Fruit fly (Drosophila melanogaster) whole organism, wandering third instar larva: ENCODE results near the gene lectin-37Db.

Experiments used
- CG32264 ChIP-seq: fragments of 200-800 bp; sonication (Bioruptor generic); optimal IDR thresholded peaks from 2 replicates; lab custom pipeline; 2016; ENCODE audit warnings: missing biosample characterization, missing genetic modification characterization
- CG9705 ChIP-seq: fragments of 200-800 bp; sonication (Bioruptor generic); optimal IDR thresholded peaks from 2 replicates; lab custom pipeline; 2018; ENCODE audit warnings: missing biosample characterization, mild to moderate bottlenecking, missing genetic modification characterization
- Dif ChIP-seq: fragments of 200-275, 200-300 bp; sonication (Bioruptor generic); optimal IDR thresholded peaks from 2 replicates; lab custom pipeline; 2018; ENCODE audit warnings: missing biosample characterization, missing genetic modification characterization; ENCODE audit not compliant: partially characterized antibody
- HLH106 ChIP-seq: fragments of 200-800 bp; optimal IDR thresholded peaks from 3 replicates; lab custom pipeline; 2019; ENCODE audit warnings: missing biosample characterization, mild to moderate bottlenecking, missing genetic modification characterization, moderate library complexity
- Hnf4 ChIP-seq: fragments of 200-800 bp; sonication (Bioruptor generic); optimal IDR thresholded peaks from 2 replicates; lab custom pipeline; 2016; ENCODE audit warnings: missing biosample characterization, mild to moderate bottlenecking, missing genetic modification characterization
- Hr78 ChIP-seq: fragments of >200 bp; optimal IDR thresholded peaks from 2 replicates; lab custom pipeline; 2017; ENCODE audit warnings: missing biosample characterization, missing genetic modification characterization
- Hr83 ChIP-seq: fragments of 200-300 bp; sonication (Bioruptor generic); optimal IDR thresholded peaks from 2 replicates; lab custom pipeline; 2016; ENCODE audit warnings: missing biosample characterization, mild to moderate bottlenecking, missing genetic modification characterization, moderate library complexity; ENCODE audit not compliant: poor library complexity, severe bottlenecking
- Jra ChIP-seq: sonication (Bioruptor generic); optimal IDR thresholded peaks from 2 replicates; lab custom pipeline; 2016; ENCODE audit warnings: missing biosample characterization, missing genetic modification characterization
- Mio ChIP-seq: sonication (Bioruptor generic); optimal IDR thresholded peaks from 2 replicates; lab custom pipeline; 2016; ENCODE audit warnings: missing biosample characterization, missing genetic modification characterization
- Myc ChIP-seq: fragments of >200 bp; optimal IDR thresholded peaks from 2 replicates; lab custom pipeline; 2017
- N ChIP-seq: fragments of >200 bp; optimal IDR thresholded peaks from 2 replicates; lab custom pipeline; 2018; ENCODE audit warnings: missing biosample characterization, missing external identifiers, missing genetic modification characterization
- Vsx2 ChIP-seq: fragments of 200-300, 225-300 bp; sonication (Bioruptor generic); optimal IDR thresholded peaks from 2 replicates; lab custom pipeline; 2018; ENCODE audit warnings: missing biosample characterization, missing genetic modification characterization; ENCODE audit not compliant: partially characterized antibody
- br ChIP-seq: fragments of 200-800 bp; sonication (Bioruptor generic); optimal IDR thresholded peaks from 2 replicates; lab custom pipeline; 2016; ENCODE audit warnings: missing biosample characterization, missing genetic modification characterization
- dl ChIP-seq, 2 experiments: fragments of 175-275, 200-275 bp in 1 of 2; fragments of 200-275 bp in 1 of 2; sonication (Bioruptor generic); optimal IDR thresholded peaks; lab custom pipeline; 2018; ENCODE audit warnings: mild to moderate bottlenecking in 2 of 2, missing biosample characterization in 2 of 2, missing genetic modification characterization in 2 of 2, moderate library complexity in 2 of 2; ENCODE audit not compliant: partially characterized antibody in 2 of 2, insufficient read depth in 1 of 2
- dsf ChIP-seq: sonication (Bioruptor generic); optimal IDR thresholded peaks from 2 replicates; lab custom pipeline; 2016; ENCODE audit warnings: missing biosample characterization, missing genetic modification characterization, borderline replicate concordance
- ey ChIP-seq: fragments of 200-800 bp; sonication (Bioruptor generic); optimal IDR thresholded peaks from 2 replicates; lab custom pipeline; 2016; ENCODE audit warnings: missing biosample characterization, missing genetic modification characterization
- foxo ChIP-seq, 2 experiments: fragments of 200-800 bp; sonication (Bioruptor generic); optimal IDR thresholded peaks; 2 replicates in 1 of 2; 3 replicates in 1 of 2; lab custom pipeline; 2016 to 2017; ENCODE audit warnings: missing biosample characterization in 2 of 2, missing genetic modification characterization in 2 of 2
- fru ChIP-seq: fragments of 200-800 bp; sonication (Bioruptor generic); optimal IDR thresholded peaks from 3 replicates; lab custom pipeline; 2016; ENCODE audit warnings: missing biosample characterization, mild to moderate bottlenecking, missing genetic modification characterization
- h ChIP-seq: fragments of 200-800 bp; sonication (Bioruptor generic); optimal IDR thresholded peaks from 3 replicates; lab custom pipeline; 2016; ENCODE audit warnings: missing biosample characterization, mild to moderate bottlenecking, missing genetic modification characterization
- lola ChIP-seq: fragments of >200 bp; optimal IDR thresholded peaks from 2 replicates; lab custom pipeline; 2017; ENCODE audit warnings: missing biosample characterization, missing genetic modification characterization
- pan ChIP-seq: fragments of >200 bp; optimal IDR thresholded peaks from 2 replicates; lab custom pipeline; 2017
- psq ChIP-seq: fragments of 200-800 bp; sonication (Bioruptor generic); optimal IDR thresholded peaks from 3 replicates; lab custom pipeline; 2017; ENCODE audit warnings: missing biosample characterization, mild to moderate bottlenecking, missing genetic modification characterization, moderate library complexity
- rgr ChIP-seq: fragments of 200-800 bp; sonication (Bioruptor generic); optimal IDR thresholded peaks from 3 replicates; lab custom pipeline; 2016; ENCODE audit warnings: missing biosample characterization, mild to moderate bottlenecking, missing genetic modification characterization
- sage ChIP-seq: fragments of 200-800 bp; sonication (Bioruptor generic); optimal IDR thresholded peaks from 2 replicates; lab custom pipeline; 2016; ENCODE audit warnings: missing biosample characterization, mild to moderate bottlenecking, missing genetic modification characterization
- sv ChIP-seq: fragments of 200-800 bp; sonication (Bioruptor generic); optimal IDR thresholded peaks from 3 replicates; lab custom pipeline; 2016; ENCODE audit warnings: missing biosample characterization, missing genetic modification characterization
- tai ChIP-seq: sonication (Bioruptor generic); optimal IDR thresholded peaks from 2 replicates; lab custom pipeline; 2016; ENCODE audit warnings: missing biosample characterization, missing genetic modification characterization
- usp ChIP-seq: fragments of >200 bp; optimal IDR thresholded peaks from 2 replicates; lab custom pipeline; 2017; ENCODE audit warnings: missing biosample characterization, missing genetic modification characterization
- woc ChIP-seq: sonication (Bioruptor generic); optimal IDR thresholded peaks from 2 replicates; lab custom pipeline; 2016; ENCODE audit warnings: missing biosample characterization, mild to moderate bottlenecking, missing genetic modification characterization

The lectin-37Db gene

DNA sequence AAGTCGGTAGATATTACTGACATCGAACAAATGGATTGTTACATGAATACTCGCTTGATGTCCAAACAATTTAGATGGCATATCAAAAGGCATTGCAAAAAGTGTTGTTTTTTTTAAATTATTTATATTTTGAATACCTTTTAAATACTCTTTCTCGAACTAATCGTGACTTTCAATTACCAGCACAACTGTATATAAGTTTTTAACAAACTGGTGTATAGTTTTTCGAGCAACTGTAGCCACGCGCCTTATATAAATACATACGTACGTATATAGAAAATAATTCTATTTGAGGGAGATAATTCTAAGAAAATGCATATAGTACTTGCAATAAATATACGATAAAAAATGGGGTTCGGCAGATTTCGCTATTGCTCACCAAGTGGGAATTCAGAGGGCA lies 21.4 kb downstream of the lectin-37Db start:
- TF ChIP-seq lola (GFP tag; lab: Kevin White, UChicago) (no peak), dsf (GFP tag; lab: Kevin White, UChicago) (no peak), rgr (GFP tag; lab: Kevin White, UChicago) (no peak), CG32264 (GFP tag; lab: Kevin White, UChicago) (no peak), usp (GFP tag; lab: Kevin White, UChicago) (no peak), Myc (lab: Kevin White, UChicago) (no peak)

DNA sequence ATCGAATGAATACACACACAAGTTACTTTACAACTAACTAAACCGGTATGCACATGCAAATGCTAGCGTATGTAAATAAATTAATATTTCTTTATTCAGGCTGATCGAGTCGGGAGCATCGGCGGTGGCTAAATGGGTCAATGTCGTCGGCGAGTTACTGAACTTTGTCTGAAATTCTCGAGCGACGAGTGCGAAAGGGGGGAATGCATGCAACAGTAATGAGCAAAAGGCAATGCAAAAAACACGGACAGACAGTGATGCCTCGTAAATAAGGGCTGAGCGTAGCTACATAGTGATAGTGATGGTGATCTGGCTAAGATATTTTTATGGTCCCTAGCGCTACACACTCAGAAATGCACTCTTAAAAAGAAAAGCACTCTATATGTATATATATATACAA lies 21.9 kb downstream of the lectin-37Db start:
- peak; percentile 31 for TF ChIP-seq HLH106
- no peak for TF ChIP-seq sage (GFP tag; lab: Kevin White, UChicago)
- TF ChIP-seq rgr (GFP tag; lab: Kevin White, UChicago): no peak
- TF ChIP-seq h (GFP tag; lab: Kevin White, UChicago): peak; percentile 0
- TF ChIP-seq psq (GFP tag; lab: Kevin White, UChicago): peak; percentile 73
- TF ChIP-seq Hr83 (GFP tag; lab: Kevin White, UChicago): no peak
- no peak for TF ChIP-seq Jra (GFP tag; lab: Kevin White, UChicago)
- TF ChIP-seq foxo (GFP tag; optimal IDR thresholded peaks at IDR 0.05; lab: Kevin White, UChicago): no peak
- peak; percentile 31 for TF ChIP-seq woc (GFP tag; lab: Kevin White, UChicago)
- peak; percentile 80 for TF ChIP-seq fru (GFP tag; lab: Kevin White, UChicago)
- TF ChIP-seq Hnf4: peak; percentile 13

DNA sequence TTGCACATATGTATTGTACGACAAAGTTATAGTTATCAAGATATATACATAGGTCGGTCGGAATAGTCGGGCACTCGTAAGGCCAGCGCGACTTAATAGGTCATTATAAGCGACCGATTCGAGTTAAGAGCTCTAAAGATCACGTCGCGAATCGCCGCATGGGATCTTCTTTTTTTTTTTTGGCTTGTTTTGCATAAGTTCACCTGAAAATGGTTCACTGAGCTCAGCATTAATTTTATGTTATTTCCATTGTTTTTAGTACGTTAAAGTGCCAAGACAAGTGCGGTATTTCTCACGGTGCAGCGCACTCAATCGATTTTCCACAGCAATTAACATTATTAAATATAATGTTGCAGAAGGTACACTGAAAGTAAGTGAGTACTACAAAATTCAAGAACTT lies 22.5 kb downstream of the lectin-37Db start:
- no peak for TF ChIP-seq dl (GFP tag; optimal IDR thresholded peaks at IDR 0.05; lab: Kevin White, UChicago; ENCODE audit: insufficient read depth in 1 of 2, partially characterized antibody in 2 of 2)
- no peak for TF ChIP-seq tai (GFP tag; lab: Kevin White, UChicago)
- TF ChIP-seq CG9705 (GFP tag; lab: Kevin White, UChicago): no peak
- no peak for TF ChIP-seq Hr78 (GFP tag; lab: Kevin White, UChicago)
- TF ChIP-seq br (GFP tag; lab: Kevin White, UChicago): no peak
- no peak for TF ChIP-seq foxo (GFP tag; optimal IDR thresholded peaks at IDR 0.05; lab: Kevin White, UChicago)
- TF ChIP-seq Dif (GFP tag; lab: Kevin White, UChicago): no peak
- TF ChIP-seq, all 38 proteins: peak for 0

DNA sequence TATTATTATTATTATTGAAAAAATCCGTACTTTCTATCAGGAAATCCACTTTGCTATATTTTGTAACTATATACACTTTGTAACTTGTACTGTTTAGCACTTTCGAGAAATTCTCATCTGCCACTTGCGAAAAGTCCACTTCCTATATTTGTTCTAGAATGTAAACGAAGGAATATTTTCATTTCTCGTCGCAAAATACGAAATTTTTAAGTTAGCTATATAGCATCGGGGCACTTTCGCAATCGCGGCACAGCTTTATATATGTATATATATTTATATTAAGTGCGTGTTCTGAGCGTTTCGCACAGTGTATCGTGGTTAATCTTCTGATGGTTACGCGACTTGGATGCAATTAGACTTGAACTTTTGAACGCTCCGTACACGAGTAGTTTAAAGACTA lies 22.9 kb downstream of the lectin-37Db start, which contains the start of gene RanGAP:
Gene RanGAP (plus strand): TSS at position 169 of the 400 bp plus-strand sequence.
- TF ChIP-seq psq (GFP tag; lab: Kevin White, UChicago) (no peak), Jra (GFP tag; lab: Kevin White, UChicago) (no peak), Vsx2 (GFP tag; lab: Kevin White, UChicago) (no peak), CG9705 (GFP tag; lab: Kevin White, UChicago) (no peak), ey (GFP tag; lab: Kevin White, UChicago) (no peak), foxo (GFP tag; optimal IDR thresholded peaks at IDR 0.05; lab: Kevin White, UChicago) (no peak), Hr78 (GFP tag; lab: Kevin White, UChicago) (no peak), dsf (GFP tag; lab: Kevin White, UChicago) (no peak), tai (GFP tag; lab: Kevin White, UChicago) (no peak), br (GFP tag; lab: Kevin White, UChicago) (no peak), lola (GFP tag; lab: Kevin White, UChicago) (no peak), Myc (lab: Kevin White, UChicago) (no peak), Mio (GFP tag; lab: Kevin White, UChicago) (no peak)

DNA sequence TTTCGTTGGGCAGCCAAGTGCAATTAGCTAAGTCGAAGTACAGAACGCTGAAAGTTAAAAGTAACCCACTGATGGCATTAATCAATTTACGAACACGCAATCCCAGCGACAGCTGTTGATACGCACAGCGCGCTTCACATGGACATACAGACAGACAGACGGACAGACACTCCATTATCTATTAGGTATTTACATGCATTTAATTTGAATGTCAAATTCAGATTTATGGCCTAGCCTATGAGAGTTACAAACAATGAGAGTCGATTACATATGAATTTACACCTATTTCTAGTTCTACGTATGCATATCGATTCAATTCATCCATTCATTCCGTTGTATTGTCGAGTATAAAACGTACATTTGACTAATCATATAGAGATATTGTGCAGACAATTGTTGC lies 23.8 kb downstream of the lectin-37Db start, which contains the start of gene CG10237:
Gene CG10237 (minus strand): TSS at position 101 of the 400 bp plus-strand sequence.
- TF ChIP-seq dl (GFP tag; optimal IDR thresholded peaks at IDR 0.05; lab: Kevin White, UChicago; ENCODE audit: insufficient read depth in 1 of 2, partially characterized antibody in 2 of 2) (no peak), N (no peak), usp (GFP tag; lab: Kevin White, UChicago) (no peak), pan (lab: Kevin White, UChicago) (no peak), Hr83 (GFP tag; lab: Kevin White, UChicago) (no peak), Hr78 (GFP tag; lab: Kevin White, UChicago) (no peak), sv (GFP tag; lab: Kevin White, UChicago) (no peak), ey (GFP tag; lab: Kevin White, UChicago) (no peak), h (GFP tag; lab: Kevin White, UChicago) (no peak)
